Worm (Caenorhabditis elegans) whole organism, mixed stage, embryonic: Measurements from ENCODE around the gene mlp-1.

Source experiments
- M03D4.4 ChIP-seq: sonication (generic microtip); optimal IDR thresholded peaks from 2 replicates; lab custom pipeline; 2017; ENCODE audit warnings: mild to moderate bottlenecking, missing genetic modification characterization, missing compliant biosample characterization
- bed-3 ChIP-seq: fragments of 200-800 bp; sonication (Bioruptor generic); optimal IDR thresholded peaks from 3 replicates; lab custom pipeline; 2018; ENCODE audit warnings: mild to moderate bottlenecking, missing genetic modification characterization, moderate library complexity, missing compliant biosample characterization
- blmp-1 ChIP-seq: fragments of 150-350 bp; optimal IDR thresholded peaks from 2 replicates; lab custom pipeline; 2014; ENCODE audit warnings: missing biosample characterization, missing genetic modification characterization
- ceh-39 ChIP-seq: fragments of 150-350 bp; optimal IDR thresholded peaks from 2 replicates; lab custom pipeline; 2014; ENCODE audit warnings: missing biosample characterization, missing genetic modification characterization
- ceh-83 ChIP-seq: fragments of 200-800 bp; sonication (Bioruptor generic); optimal IDR thresholded peaks from 2 replicates; lab custom pipeline; 2018; ENCODE audit warnings: mild to moderate bottlenecking, missing genetic modification characterization, missing compliant biosample characterization
- ces-1 ChIP-seq: fragments of 150-350 bp; optimal IDR thresholded peaks from 2 replicates; lab custom pipeline; 2014; ENCODE audit warnings: missing biosample characterization, missing genetic modification reagents, missing genetic modification characterization
- cnd-1 ChIP-seq: fragments of 200-800 bp; sonication (Bioruptor generic); optimal IDR thresholded peaks from 2 replicates; lab custom pipeline; 2018; ENCODE audit warnings: mild to moderate bottlenecking, missing genetic modification characterization, missing compliant biosample characterization
- drap-1 ChIP-seq: fragments of 200-800 bp; sonication (Bioruptor generic); optimal IDR thresholded peaks from 3 replicates; lab custom pipeline; 2018; ENCODE audit warnings: mild to moderate bottlenecking, missing genetic modification characterization, missing compliant biosample characterization
- elt-1 ChIP-seq: sonication (generic microtip); optimal IDR thresholded peaks from 2 replicates; lab custom pipeline; 2017; ENCODE audit warnings: missing genetic modification characterization, mild to moderate bottlenecking, missing compliant biosample characterization, antibody characterized with exemption, moderate library complexity, borderline replicate concordance; ENCODE audit not compliant: insufficient read depth
- elt-3 ChIP-seq: fragments of 150-350 bp; optimal IDR thresholded peaks from 2 replicates; lab custom pipeline; 2014; ENCODE audit warnings: missing biosample characterization, missing genetic modification characterization
- flh-1 ChIP-seq: fragments of 200-800 bp; sonication (Bioruptor generic); optimal IDR thresholded peaks from 2 replicates; lab custom pipeline; 2018; ENCODE audit warnings: mild to moderate bottlenecking, missing genetic modification characterization, moderate library complexity, missing compliant biosample characterization
- ham-2 ChIP-seq: fragments of 200-800 bp; sonication (Bioruptor generic); optimal IDR thresholded peaks from 2 replicates; lab custom pipeline; 2018; ENCODE audit warnings: mild to moderate bottlenecking, missing genetic modification characterization, missing compliant biosample characterization
- hlh-1 ChIP-seq: fragments of 150-350 bp; optimal IDR thresholded peaks from 2 replicates; lab custom pipeline; 2014; ENCODE audit warnings: missing biosample characterization, missing genetic modification reagents, missing genetic modification characterization
- lin-13 ChIP-seq: fragments of 150-350 bp; optimal IDR thresholded peaks from 2 replicates; lab custom pipeline; 2014; ENCODE audit warnings: missing biosample characterization, missing genetic modification characterization
- lsy-2 ChIP-seq: fragments of 150-350 bp; optimal IDR thresholded peaks from 2 replicates; lab custom pipeline; 2014; ENCODE audit warnings: missing biosample characterization, missing genetic modification characterization
- mls-2 ChIP-seq: sonication (generic microtip); optimal IDR thresholded peaks from 2 replicates; lab custom pipeline; 2016; ENCODE audit warnings: mild to moderate bottlenecking, missing genetic modification characterization, moderate library complexity, missing compliant biosample characterization
- nhr-12 ChIP-seq: fragments of 150-350 bp; optimal IDR thresholded peaks from 2 replicates; lab custom pipeline; 2014; ENCODE audit warnings: missing biosample characterization, missing genetic modification characterization
- nhr-237 ChIP-seq: fragments of 150-350 bp; optimal IDR thresholded peaks from 2 replicates; lab custom pipeline; 2014; ENCODE audit warnings: missing biosample characterization, missing genetic modification characterization
- nhr-28 ChIP-seq: fragments of 150-350 bp; optimal IDR thresholded peaks from 2 replicates; lab custom pipeline; 2014; ENCODE audit warnings: missing biosample characterization, missing genetic modification characterization
- nhr-76 ChIP-seq: sonication (generic microtip); optimal IDR thresholded peaks from 2 replicates; lab custom pipeline; 2017; ENCODE audit warnings: missing biosample characterization, missing genetic modification characterization
- pha-4 ChIP-seq: fragments of 150-350 bp; optimal IDR thresholded peaks from 2 replicates; lab custom pipeline; 2018; ENCODE audit warnings: missing biosample characterization, missing genetic modification reagents, missing genetic modification characterization
- sem-2 ChIP-seq: fragments of 200-800 bp; sonication (Bioruptor generic); optimal IDR thresholded peaks from 2 replicates; lab custom pipeline; 2018; ENCODE audit warnings: mild to moderate bottlenecking, missing genetic modification characterization, missing compliant biosample characterization
- snpc-4 ChIP-seq: fragments of 150-350 bp; optimal IDR thresholded peaks from 2 replicates; lab custom pipeline; 2014; ENCODE audit warnings: missing biosample characterization, missing genetic modification characterization
- sptf-1 ChIP-seq: sonication (generic microtip); optimal IDR thresholded peaks from 2 replicates; lab custom pipeline; 2017; ENCODE audit warnings: mild to moderate bottlenecking, missing genetic modification characterization, moderate library complexity, missing compliant biosample characterization
- tbx-8 ChIP-seq: fragments of 200-800 bp; sonication (Bioruptor generic); optimal IDR thresholded peaks from 2 replicates; lab custom pipeline; 2018; ENCODE audit warnings: mild to moderate bottlenecking, missing genetic modification characterization, moderate library complexity, missing compliant biosample characterization
- unc-120 ChIP-seq: sonication (generic microtip); optimal IDR thresholded peaks from 2 replicates; lab custom pipeline; 2017; ENCODE audit warnings: missing genetic modification characterization, missing compliant biosample characterization; ENCODE audit not compliant: poor library complexity, severe bottlenecking
- unc-39 ChIP-seq: fragments of 150-350 bp; optimal IDR thresholded peaks from 2 replicates; lab custom pipeline; 2014; ENCODE audit warnings: missing biosample characterization, missing genetic modification characterization
- unc-62 ChIP-seq: fragments of 150-350 bp; optimal IDR thresholded peaks from 2 replicates; lab custom pipeline; 2014; ENCODE audit warnings: missing biosample characterization, missing genetic modification reagents, missing genetic modification characterization
- zip-8 ChIP-seq: fragments of 150-350 bp; optimal IDR thresholded peaks from 2 replicates; lab custom pipeline; 2014; ENCODE audit warnings: missing biosample characterization, missing genetic modification characterization
- ztf-11 ChIP-seq: fragments of 150-350 bp; optimal IDR thresholded peaks from 2 replicates; lab custom pipeline; 2014; ENCODE audit warnings: missing biosample characterization, missing genetic modification characterization

mlp-1 gene

ce11 chrIII:5999629-6000028, 24.8 kb upstream of the mlp-1 start:
- no peak for TF ChIP-seq ham-2 (GFP tag; lab: Kevin White, UChicago)
- no peak for TF ChIP-seq mls-2
- TF ChIP-seq unc-39 (tag; lab: Kevin White, UChicago): no peak
- no peak for TF ChIP-seq sem-2
- peak; percentile 24 for TF ChIP-seq ces-1 (GFP tag; lab: Kevin White, UChicago)
- TF ChIP-seq ztf-11: no peak
- no peak for TF ChIP-seq nhr-237
- TF ChIP-seq ceh-39 (tag; lab: Kevin White, UChicago): no peak
- TF ChIP-seq, all 35 proteins: peak for 1

ce11 chrIII:5998640-5999039, 23.8 kb upstream of the mlp-1 start:
- no peak for TF ChIP-seq nhr-28
- no peak for TF ChIP-seq bed-3 (GFP tag; lab: Kevin White, UChicago)
- no peak for TF ChIP-seq flh-1 (GFP tag; lab: Kevin White, UChicago)
- no peak for TF ChIP-seq M03D4.4 (tag; lab: Kevin White, UChicago)
- TF ChIP-seq ceh-83 (GFP tag; lab: Kevin White, UChicago): no peak
- no peak for TF ChIP-seq nhr-76
- TF ChIP-seq nhr-12 (tag; lab: Kevin White, UChicago): no peak
- no peak for TF ChIP-seq hlh-1 (tag; lab: Kevin White, UChicago)
- no peak for TF ChIP-seq snpc-4 (tag; lab: Kevin White, UChicago)
- no peak for TF ChIP-seq lin-13
- no peak for TF ChIP-seq cnd-1 (tag; lab: Kevin White, UChicago)
- TF ChIP-seq mls-2: no peak
- TF ChIP-seq unc-120 (tag; lab: Kevin White, UChicago): no peak
- no peak for TF ChIP-seq ceh-39 (tag; lab: Kevin White, UChicago)
- TF ChIP-seq blmp-1 (tag; lab: Kevin White, UChicago): no peak
- TF ChIP-seq drap-1 (GFP tag; lab: Kevin White, UChicago): no peak
- no peak for TF ChIP-seq elt-3 (tag; lab: Kevin White, UChicago)

ce11 chrIII:5992913-5993312, 18.1 kb upstream of the mlp-1 start, which contains the start of gene T04C9.1:
TSS of gene T04C9.1 (plus strand) at chrIII:5993213.
- TF ChIP-seq M03D4.4 (tag; lab: Kevin White, UChicago) (no peak), lin-13 (no peak), ceh-39 (tag; lab: Kevin White, UChicago) (no peak), mls-2 (no peak), blmp-1 (tag; lab: Kevin White, UChicago) (no peak), pha-4 (tag; lab: Kevin White, UChicago) (no peak), unc-120 (tag; lab: Kevin White, UChicago) (no peak), drap-1 (GFP tag; lab: Kevin White, UChicago) (no peak), lsy-2 (tag; lab: Kevin White, UChicago) (no peak), unc-62 (GFP tag; lab: Kevin White, UChicago) (no peak), ztf-11 (no peak), zip-8 (tag; lab: Kevin White, UChicago) (no peak)

DNA sequence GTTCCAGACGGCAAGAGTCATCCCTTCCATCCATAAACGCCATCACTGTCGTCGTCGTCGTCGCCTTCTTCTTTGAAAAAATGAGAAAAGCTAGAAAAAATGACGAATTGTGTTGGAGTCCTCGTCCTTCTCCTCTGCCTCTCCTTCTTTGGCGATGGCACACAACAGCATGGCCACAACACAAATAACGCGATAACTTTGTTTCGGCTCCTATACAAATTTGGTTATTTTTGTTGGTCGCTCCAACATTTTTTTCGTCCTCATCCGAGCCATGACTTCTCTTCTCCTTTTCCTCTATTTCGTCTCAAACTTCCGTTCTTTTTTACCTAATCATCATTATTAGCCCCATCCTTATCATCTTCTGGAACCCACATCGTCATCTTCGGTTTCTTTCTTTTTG, 17.2 kb upstream of the mlp-1 start:
- TF ChIP-seq mls-2: no peak
- no peak for TF ChIP-seq drap-1 (GFP tag; lab: Kevin White, UChicago)
- TF ChIP-seq lsy-2 (tag; lab: Kevin White, UChicago): no peak
- peak; percentile 3 for TF ChIP-seq sptf-1
- no peak for TF ChIP-seq elt-1 (tag; lab: Kevin White, UChicago)
- peak; percentile 94 for TF ChIP-seq ces-1 (GFP tag; lab: Kevin White, UChicago)
- no peak for TF ChIP-seq tbx-8 (GFP tag; lab: Kevin White, UChicago)
- no peak for TF ChIP-seq sem-2
- no peak for TF ChIP-seq blmp-1 (tag; lab: Kevin White, UChicago)

DNA sequence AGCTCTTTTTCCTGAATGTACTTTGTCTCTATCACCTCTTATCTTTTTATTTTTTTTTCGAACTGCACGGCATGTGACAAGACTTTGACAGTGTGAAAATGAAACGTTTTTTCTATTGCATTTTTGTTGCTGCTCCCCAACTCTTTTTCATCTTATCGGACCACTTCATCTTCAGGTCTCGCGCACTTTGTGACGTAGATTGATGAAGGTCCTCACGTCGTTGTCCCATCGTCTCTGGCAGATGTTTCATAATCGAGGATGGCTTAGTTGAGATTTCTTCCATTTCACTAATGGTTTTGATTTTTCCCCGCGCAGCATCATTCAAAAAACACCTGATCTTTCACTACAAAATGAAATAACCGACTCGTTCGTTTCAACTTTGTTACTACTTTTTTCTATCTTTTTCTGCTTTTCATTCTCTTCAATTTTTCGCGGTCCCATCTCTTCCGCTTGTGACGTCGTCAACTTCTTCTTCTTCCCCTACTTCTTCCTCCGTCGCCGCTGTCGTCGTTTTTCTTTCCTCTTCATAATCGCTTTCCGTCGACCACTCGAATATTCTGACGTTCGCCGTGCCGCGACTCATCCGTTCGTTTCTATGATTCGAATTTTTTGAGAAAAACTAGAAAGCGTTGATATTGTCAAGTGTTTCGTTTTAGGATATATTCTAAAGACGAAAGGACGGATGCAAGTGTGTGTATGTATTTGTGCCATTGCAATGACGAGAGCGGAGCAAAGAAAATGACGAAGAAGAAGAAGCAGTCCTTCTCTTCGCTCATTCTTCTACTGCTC, 16.5 kb upstream of the mlp-1 start, which contains the start of gene T04C9.2:
T04C9.2 (plus strand) TSS at position 739 of the 789 bp plus-strand sequence.
- TF ChIP-seq unc-62 (GFP tag; lab: Kevin White, UChicago) (peak; percentile 51), lin-13 (no peak), elt-1 (tag; lab: Kevin White, UChicago) (peak; percentile 12), zip-8 (tag; lab: Kevin White, UChicago) (no peak)
